Fruit fly (Drosophila melanogaster): ENCODE results near the gene stx.

stx gene

DNA sequence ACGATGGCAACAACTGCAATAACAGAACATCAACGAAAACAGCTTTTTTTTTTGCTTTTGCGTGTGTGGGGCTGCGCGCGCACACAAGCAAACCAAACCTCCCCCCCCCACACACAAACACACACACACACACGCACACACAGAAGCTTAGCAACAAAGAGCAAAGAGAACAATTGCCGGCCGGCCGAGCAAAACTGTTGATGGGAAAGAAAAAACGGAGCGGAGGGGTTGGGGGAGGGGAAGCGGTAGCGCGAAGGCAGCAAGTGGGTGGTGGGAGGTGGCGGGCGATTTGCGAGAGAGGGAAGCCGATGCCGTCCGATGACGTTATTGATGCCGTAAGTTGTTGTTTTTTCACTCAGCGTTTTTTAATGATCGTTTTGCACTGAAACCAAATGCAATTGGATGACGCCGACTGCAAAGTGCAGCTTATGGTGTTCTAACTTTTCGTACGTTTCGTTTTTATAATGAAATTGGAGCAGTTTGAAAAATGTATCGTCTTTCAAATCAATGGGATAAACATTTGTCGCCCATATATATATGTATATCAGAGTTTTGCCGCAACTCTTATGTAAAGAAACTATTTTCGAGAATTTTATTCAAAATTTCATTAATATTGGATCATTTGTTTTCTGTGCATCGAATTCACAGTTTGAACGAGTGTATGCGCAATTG is 8.9 kb downstream of the stx start (continued):
- TF ChIP-seq CG6808 (GFP tag; optimal IDR thresholded peaks at IDR 0.05) (peak; percentile 45), CG9139 (GFP tag; optimal IDR thresholded peaks at IDR 0.05) (peak; percentile 31), Ets96B (tag; optimal IDR thresholded peaks at IDR 0.05) (peak; percentile 5), CG6854 (GFP tag; optimal IDR thresholded peaks at IDR 0.05) (no peak), eg (GFP tag; IDR thresholded peaks at IDR 0.05) (peak; percentile 45; the same call in 1 of the 3 replicates), Gug (GFP tag; IDR thresholded peaks at IDR 0.05) (peak; percentile 8; the same call in 1 of the 2 replicates), Hr4 (GFP tag; optimal IDR thresholded peaks at IDR 0.05) (peak; percentile 46), CG10669 (GFP tag; optimal IDR thresholded peaks at IDR 0.05) (no peak), CG3032 (tag; optimal IDR thresholded peaks at IDR 0.05) (no peak), cyc (GFP tag; optimal IDR thresholded peaks at IDR 0.05) (no peak), dsx (GFP tag; optimal IDR thresholded peaks at IDR 0.05; ENCODE audit: poor library complexity, severe bottlenecking) (peak; percentile 53), Eip78C (GFP tag) (peak; percentile 65), ss (GFP tag; optimal IDR thresholded peaks at IDR 0.05) (peak; percentile 31 to 69), topi (GFP tag; optimal IDR thresholded peaks at IDR 0.05) (peak; percentile 21), CG31627 (GFP tag; optimal IDR thresholded peaks at IDR 0.05) (peak; percentile 20), Lpt (GFP tag; optimal IDR thresholded peaks at IDR 0.05) (peak; percentile 49), CG6792 (GFP tag; optimal IDR thresholded peaks at IDR 0.05) (no peak), CG32006 (GFP tag; optimal IDR thresholded peaks at IDR 0.05) (peak; percentile 54), Eip93F (GFP tag; optimal IDR thresholded peaks at IDR 0.05) (no peak), Sox102F (GFP tag; optimal IDR thresholded peaks at IDR 0.05) (no peak), CG34406 (GFP tag; optimal IDR thresholded peaks at IDR 0.05) (no peak)

DNA sequence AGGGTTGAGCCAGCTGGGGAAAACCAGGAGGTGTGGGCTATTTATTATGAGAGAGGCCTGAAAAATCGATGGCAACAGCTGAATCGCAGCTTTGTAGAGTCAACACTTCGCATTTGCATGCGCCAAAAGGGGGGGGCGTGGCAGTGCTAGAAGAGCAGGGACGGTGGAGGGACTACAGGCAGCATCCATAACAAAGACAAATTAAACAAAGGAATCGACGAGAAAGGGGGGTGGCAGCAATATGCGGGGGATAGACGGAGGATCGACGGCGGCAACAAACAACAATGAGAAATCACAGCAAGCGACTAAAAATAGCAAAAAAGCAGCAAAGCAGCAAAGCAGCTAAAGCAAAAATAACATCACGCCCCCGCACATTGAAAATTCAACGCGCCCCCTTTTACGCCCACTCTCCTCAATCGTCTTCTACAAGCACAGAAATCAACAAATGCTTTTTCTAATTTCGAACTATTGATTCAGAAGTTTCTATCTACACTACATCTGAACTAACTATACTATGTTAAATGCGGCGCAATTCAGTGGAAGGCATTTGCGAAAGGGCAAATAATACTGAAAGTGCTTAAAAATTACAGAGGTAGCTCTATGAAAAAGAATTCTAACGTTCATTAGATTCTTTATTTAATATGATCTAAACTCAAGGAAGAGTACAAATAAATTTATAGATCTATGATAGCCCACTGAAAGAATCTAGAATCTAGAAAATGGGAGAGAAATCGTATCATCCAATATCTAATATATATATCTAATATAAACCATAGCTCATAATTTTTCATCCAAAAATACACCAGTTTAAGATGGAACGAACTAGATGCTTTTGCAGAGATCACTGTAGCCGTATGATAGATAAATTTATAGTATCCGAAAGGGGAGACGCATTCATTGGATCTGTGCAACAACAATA is 9.7 kb downstream of the stx start:
- TF ChIP-seq salr (GFP tag; optimal IDR thresholded peaks at IDR 0.05): peak in 1 of 2 experiments; percentile 12
- peak; percentile 18 for TF ChIP-seq Hr4 (GFP tag; optimal IDR thresholded peaks at IDR 0.05)
- TF ChIP-seq svp (GFP tag): no peak
- peak; percentile 17 for TF ChIP-seq Eip78C (GFP tag)
- TF ChIP-seq Sox14 (GFP tag; optimal IDR thresholded peaks at IDR 0.05): peak; percentile 85

DNA sequence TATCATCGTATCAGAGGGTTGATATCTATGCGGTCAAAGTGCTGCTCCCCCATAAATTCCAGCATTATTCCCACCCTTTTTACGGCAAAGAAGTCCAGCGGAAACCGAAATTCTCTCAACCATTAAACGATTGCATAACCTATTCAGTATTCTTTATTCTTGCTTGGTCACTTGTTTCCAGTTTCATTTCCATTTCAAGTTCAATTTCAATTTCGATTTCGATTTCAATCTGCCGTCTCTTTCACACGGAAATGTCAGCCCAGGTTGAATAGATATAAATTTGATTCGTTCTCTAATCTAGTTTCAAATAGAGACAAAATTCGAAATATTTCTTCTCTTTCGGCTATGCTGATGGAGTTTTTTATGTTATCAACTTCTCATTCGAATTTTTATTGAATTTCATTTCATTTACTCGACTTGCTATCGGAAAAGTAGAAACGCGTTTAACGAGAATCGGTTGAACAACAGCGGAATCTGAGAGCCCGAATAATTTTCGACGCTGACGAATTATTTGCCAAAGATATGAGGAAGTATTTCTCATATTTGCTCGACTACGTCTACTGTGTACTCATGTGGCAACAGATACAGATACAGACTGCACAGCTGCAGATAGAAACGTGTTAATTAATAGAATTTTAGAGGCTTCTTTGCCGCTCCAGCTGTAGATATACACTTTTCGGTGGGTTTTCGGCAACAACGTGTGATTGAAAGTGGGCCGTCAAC is 11.8 kb downstream of the stx start:
- TF ChIP-seq Ets21C (GFP tag; optimal IDR thresholded peaks at IDR 0.05) (no peak), CG6808 (GFP tag; optimal IDR thresholded peaks at IDR 0.05) (no peak), CG6792 (GFP tag; optimal IDR thresholded peaks at IDR 0.05) (no peak), cyc (GFP tag; optimal IDR thresholded peaks at IDR 0.05) (no peak), CG7368 (GFP tag; optimal IDR thresholded peaks at IDR 0.05) (no peak), CG4318 (GFP tag; optimal IDR thresholded peaks at IDR 0.05) (no peak), fkh (GFP tag; optimal IDR thresholded peaks at IDR 0.05) (peak; percentile 80), Ets96B (tag; optimal IDR thresholded peaks at IDR 0.05) (no peak), achi (GFP tag; optimal IDR thresholded peaks at IDR 0.05) (no peak)

DNA sequence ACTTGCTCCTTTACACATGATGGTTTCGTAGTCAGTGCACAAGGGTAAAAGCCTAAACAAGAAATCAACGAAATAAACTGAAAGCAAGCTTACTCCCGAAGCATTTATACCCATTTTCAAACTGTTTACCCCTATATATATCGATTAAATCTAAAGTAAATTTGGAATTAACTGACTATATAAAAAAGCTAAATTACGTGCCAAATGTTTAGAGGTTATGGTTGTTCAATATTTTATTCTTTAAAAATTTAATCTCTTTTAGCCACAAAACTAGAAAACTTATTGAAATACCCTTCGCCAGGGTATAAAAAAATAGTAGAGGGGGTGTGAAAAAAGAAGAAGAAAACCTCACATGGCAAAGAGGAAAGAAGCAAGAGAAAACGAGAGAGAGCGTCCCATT is 12.9 kb downstream of the stx start:
- TF ChIP-seq Sox14 (GFP tag; optimal IDR thresholded peaks at IDR 0.05) (peak; percentile 30), CG11762 (GFP tag; optimal IDR thresholded peaks at IDR 0.05; ENCODE audit: insufficient read depth) (no peak), CG3032 (tag; optimal IDR thresholded peaks at IDR 0.05) (peak; percentile 30), CG6792 (GFP tag; optimal IDR thresholded peaks at IDR 0.05) (peak; percentile 31), CG6808 (GFP tag; optimal IDR thresholded peaks at IDR 0.05) (no peak), spab (GFP tag; optimal IDR thresholded peaks at IDR 0.05) (peak; percentile 20), fkh (GFP tag; optimal IDR thresholded peaks at IDR 0.05) (no peak), CG10631 (GFP tag; optimal IDR thresholded peaks at IDR 0.05) (peak; percentile 43), CG8119 (GFP tag; IDR thresholded peaks at IDR 0.05) (peak; percentile 35; the same call in 1 of the 3 replicates), Eip93F (GFP tag; optimal IDR thresholded peaks at IDR 0.05) (no peak), vri (GFP tag; optimal IDR thresholded peaks at IDR 0.05) (no peak), CG4318 (GFP tag; optimal IDR thresholded peaks at IDR 0.05) (no peak), OdsH (GFP tag; optimal IDR thresholded peaks at IDR 0.05) (peak; percentile 21), Gug (GFP tag; IDR thresholded peaks at IDR 0.05) (no peak), Hr38 (GFP tag; optimal IDR thresholded peaks at IDR 0.05) (no peak), CG9139 (GFP tag; optimal IDR thresholded peaks at IDR 0.05) (no peak), ss (GFP tag; optimal IDR thresholded peaks at IDR 0.05) (peak in 1 of 2 experiments; percentile 18), cyc (GFP tag; optimal IDR thresholded peaks at IDR 0.05) (peak; percentile 11), Hr4 (GFP tag; optimal IDR thresholded peaks at IDR 0.05) (peak; percentile 28), Sox15 (GFP tag; optimal IDR thresholded peaks at IDR 0.05) (no peak), CG6276 (GFP tag; optimal IDR thresholded peaks at IDR 0.05) (no peak), CG15336 (GFP tag; IDR thresholded peaks at IDR 0.05) (peak; percentile 48; the same call in 1 of the 2 replicates)
